Fruit fly (Drosophila melanogaster) whole organism, embryonic: Measurements from ENCODE around the gene wls.

Experiments
- Atf-2 ChIP-seq: fragments of 200-800 bp; sonication (Bioruptor generic); optimal IDR thresholded peaks from 2 replicates; lab custom pipeline; 2016; ENCODE audit warnings: missing biosample characterization, missing genetic modification characterization
- B-H2 ChIP-seq: fragments of 200-800 bp; sonication (Bioruptor generic); optimal IDR thresholded peaks from 2 replicates; lab custom pipeline; 2018; ENCODE audit warnings: missing biosample characterization, mild to moderate bottlenecking, missing genetic modification characterization
- CG10431 ChIP-seq: fragments of 200-800 bp; sonication (Bioruptor generic); optimal IDR thresholded peaks from 3 replicates; lab custom pipeline; 2018; ENCODE audit warnings: missing biosample characterization, mild to moderate bottlenecking, missing genetic modification characterization
- CG10543 ChIP-seq: fragments of 200-800 bp; sonication (Bioruptor generic); optimal IDR thresholded peaks from 3 replicates; lab custom pipeline; 2017; ENCODE audit warnings: missing biosample characterization, mild to moderate bottlenecking, missing genetic modification characterization, moderate library complexity
- CG11398 ChIP-seq: fragments of 200-800 bp; sonication (Bioruptor generic); optimal IDR thresholded peaks from 2 replicates; lab custom pipeline; 2016; ENCODE audit warnings: missing biosample characterization, missing genetic modification characterization
- CG11504 ChIP-seq: fragments of 200-800 bp; sonication (Bioruptor generic); optimal IDR thresholded peaks from 3 replicates; lab custom pipeline; 2019; ENCODE audit warnings: missing biosample characterization, mild to moderate bottlenecking, missing genetic modification characterization, moderate library complexity
- CG12071 ChIP-seq: fragments of 200-800 bp; sonication (Bioruptor generic); optimal IDR thresholded peaks from 3 replicates; lab custom pipeline; 2018; ENCODE audit warnings: missing biosample characterization, mild to moderate bottlenecking, missing genetic modification characterization
- CG13123 ChIP-seq: fragments of 200-800 bp; sonication (Bioruptor generic); optimal IDR thresholded peaks from 2 replicates; lab custom pipeline; 2016; ENCODE audit warnings: missing biosample characterization, missing genetic modification characterization
- CG13894 ChIP-seq: fragments of 200-800 bp; sonication (Bioruptor generic); optimal IDR thresholded peaks from 3 replicates; lab custom pipeline; 2018; ENCODE audit warnings: missing biosample characterization, mild to moderate bottlenecking, missing genetic modification characterization, moderate library complexity
- CG14965 ChIP-seq: fragments of 200-800 bp; sonication (Bioruptor generic); optimal IDR thresholded peaks from 2 replicates; lab custom pipeline; 2016; ENCODE audit warnings: missing biosample characterization, missing genetic modification characterization, borderline replicate concordance
- CG1529 ChIP-seq: fragments of 200-800 bp; sonication (Bioruptor generic); optimal IDR thresholded peaks from 3 replicates; lab custom pipeline; 2018; ENCODE audit warnings: missing biosample characterization, missing genetic modification characterization
- CG17328 ChIP-seq: fragments of 200-800 bp; sonication (Bioruptor generic); IDR thresholded peaks from 2 replicates; pipeline ENCODE4 v1.3.6; 2022; ENCODE audit warnings: missing biosample characterization, missing genetic modification characterization
- CG17612 ChIP-seq: fragments of 200-800 bp; sonication (Bioruptor generic); IDR thresholded peaks from 2 replicates; pipeline ENCODE4 v1.3.6; 2022; ENCODE audit warnings: missing biosample characterization, missing genetic modification characterization
- CG17802 ChIP-seq: fragments of 200-800 bp; sonication (Bioruptor generic); optimal IDR thresholded peaks from 2 replicates; lab custom pipeline; 2018; ENCODE audit warnings: missing biosample characterization, mild to moderate bottlenecking, missing genetic modification characterization, moderate library complexity
- CG17912 ChIP-seq: fragments of 200-800 bp; sonication (Bioruptor generic); optimal IDR thresholded peaks from 2 replicates; lab custom pipeline; 2018; ENCODE audit warnings: missing biosample characterization, mild to moderate bottlenecking, missing genetic modification characterization
- CG18011 ChIP-seq: fragments of 200-800 bp; sonication (Bioruptor generic); optimal IDR thresholded peaks from 2 replicates; lab custom pipeline; 2017; ENCODE audit warnings: missing biosample characterization, missing genetic modification characterization, mild to moderate bottlenecking, moderate library complexity, missing genotype
- CG2889 ChIP-seq: fragments of 200-800 bp; sonication (Bioruptor generic); IDR thresholded peaks from 3 replicates; pipeline ENCODE4 v1.3.6; 2022; ENCODE audit warnings: missing biosample characterization, missing genetic modification characterization
- CG30403 ChIP-seq: fragments of 200-800 bp; sonication (Bioruptor generic); optimal IDR thresholded peaks from 3 replicates; lab custom pipeline; 2016; ENCODE audit warnings: missing biosample characterization, missing genetic modification characterization
- CG32532 ChIP-seq: fragments of 200-800 bp; sonication (Bioruptor generic); IDR thresholded peaks from 2 replicates; pipeline ENCODE4 v1.3.6; 2022; ENCODE audit warnings: missing biosample characterization, missing genetic modification characterization
- CG34224 ChIP-seq: fragments of 200-800 bp; sonication (Bioruptor generic); IDR thresholded peaks from 3 replicates; pipeline ENCODE4 v1.3.6; 2022; ENCODE audit warnings: missing biosample characterization, missing genetic modification characterization; ENCODE audit not compliant: partially characterized antibody
- CG43689 ChIP-seq: fragments of 200-800 bp; sonication (Bioruptor generic); IDR thresholded peaks from 2 replicates; pipeline ENCODE4 v1.3.6; 2022; ENCODE audit warnings: missing biosample characterization, missing genetic modification characterization
- CG7372 ChIP-seq: fragments of 200-800 bp; sonication (Bioruptor generic); IDR thresholded peaks from 2 replicates; pipeline ENCODE4 v1.3.6; 2022; ENCODE audit warnings: missing biosample characterization, missing genetic modification characterization
- CG7786 ChIP-seq: fragments of 200-800 bp; sonication (Bioruptor generic); optimal IDR thresholded peaks from 2 replicates; lab custom pipeline; 2016; ENCODE audit warnings: missing biosample characterization, missing genetic modification characterization
- CG8765 ChIP-seq: fragments of 200-800 bp; sonication (Bioruptor generic); IDR thresholded peaks from 2 replicates; pipeline ENCODE4 v1.3.6; 2022; ENCODE audit warnings: missing biosample characterization, missing genetic modification characterization
- D19B ChIP-seq: fragments of 200-800 bp; sonication (Bioruptor generic); optimal IDR thresholded peaks from 2 replicates; lab custom pipeline; 2017; ENCODE audit warnings: missing biosample characterization, mild to moderate bottlenecking, missing genetic modification characterization
- Dll ChIP-seq: fragments of 200-800 bp; sonication (Bioruptor generic); IDR thresholded peaks from 4 replicates; pipeline ENCODE4 v1.3.6; 2022; ENCODE audit warnings: missing biosample characterization, missing genetic modification characterization; ENCODE audit not compliant: partially characterized antibody
- Dp ChIP-seq: fragments of 200-800 bp; sonication (Bioruptor generic); optimal IDR thresholded peaks from 2 replicates; lab custom pipeline; 2018; ENCODE audit warnings: missing biosample characterization, mild to moderate bottlenecking, missing genetic modification characterization, moderate library complexity
- E2f2 ChIP-seq: fragments of 200-800 bp; sonication (Bioruptor generic); IDR thresholded peaks from 2 replicates; pipeline ENCODE4 v1.3.6; 2022; ENCODE audit warnings: missing biosample characterization, missing genetic modification characterization
- HmgD ChIP-seq: fragments of 200-800 bp; sonication (Bioruptor generic); optimal IDR thresholded peaks from 3 replicates; lab custom pipeline; 2016; ENCODE audit warnings: missing biosample characterization, missing genetic modification characterization
- Hr51 ChIP-seq, 2 experiments: fragments of 200-800 bp; sonication (Bioruptor generic); optimal IDR thresholded peaks; 2 replicates in 1 of 2; 3 replicates in 1 of 2; lab custom pipeline; 2016 to 2018; ENCODE audit warnings: missing biosample characterization in 2 of 2, missing genetic modification characterization in 2 of 2, mild to moderate bottlenecking in 1 of 2, moderate library complexity in 1 of 2
- Hsf ChIP-seq: fragments of 200-800 bp; sonication (Bioruptor generic); optimal IDR thresholded peaks from 3 replicates; lab custom pipeline; 2016; ENCODE audit warnings: missing biosample characterization, missing genetic modification characterization
- NFAT ChIP-seq: fragments of 200-800 bp; sonication (Bioruptor generic); IDR thresholded peaks from 2 replicates; pipeline ENCODE4 v1.3.6; 2022; ENCODE audit warnings: missing biosample characterization, missing genetic modification characterization
- Oaz ChIP-seq: fragments of 200-800 bp; sonication (Bioruptor generic); IDR thresholded peaks from 2 replicates; pipeline ENCODE4 v1.3.6; 2022; ENCODE audit warnings: missing biosample characterization, missing genetic modification characterization
- Optix ChIP-seq: fragments of 200-800 bp; sonication (Bioruptor generic); IDR thresholded peaks from 3 replicates; pipeline ENCODE4 v1.3.6; 2022; ENCODE audit warnings: missing biosample characterization, missing genetic modification characterization
- ab ChIP-seq: fragments of 200-800 bp; sonication (Bioruptor generic); optimal IDR thresholded peaks from 2 replicates; lab custom pipeline; 2016; ENCODE audit warnings: missing biosample characterization, missing genetic modification characterization
- az2 ChIP-seq: fragments of 200-800 bp; sonication (Bioruptor generic); optimal IDR thresholded peaks from 3 replicates; lab custom pipeline; 2016; ENCODE audit warnings: missing biosample characterization, missing genetic modification characterization
- bcd ChIP-seq: fragments of 200-800 bp; sonication (Bioruptor generic); optimal IDR thresholded peaks from 2 replicates; lab custom pipeline; 2017; ENCODE audit warnings: missing biosample characterization, mild to moderate bottlenecking, missing genetic modification characterization
- bigmax ChIP-seq: fragments of 200-800 bp; sonication (Bioruptor generic); optimal IDR thresholded peaks from 2 replicates; lab custom pipeline; 2018; ENCODE audit warnings: missing biosample characterization, mild to moderate bottlenecking, missing genetic modification characterization
- chn ChIP-seq: fragments of 200-800 bp; sonication (Bioruptor generic); optimal IDR thresholded peaks from 2 replicates; lab custom pipeline; 2016; ENCODE audit warnings: missing biosample characterization, missing genetic modification characterization
- croc ChIP-seq: fragments of 200-800 bp; sonication (Bioruptor generic); conservative IDR thresholded peaks from 3 replicates; pipeline ENCODE4 v1.3.6; 2022; ENCODE audit warnings: missing biosample characterization, missing genetic modification characterization
- crol ChIP-seq: fragments of 200-800 bp; sonication (Bioruptor generic); IDR thresholded peaks from 2 replicates; pipeline ENCODE4 v1.3.6; 2022; ENCODE audit warnings: missing biosample characterization, missing genetic modification characterization
- dmrt11E ChIP-seq: fragments of 200-800 bp; sonication (Bioruptor generic); optimal IDR thresholded peaks from 3 replicates; lab custom pipeline; 2018; ENCODE audit warnings: missing biosample characterization, mild to moderate bottlenecking, missing genetic modification characterization, moderate library complexity
- dpn ChIP-seq, 2 experiments: fragments of 200-800 bp; sonication (Bioruptor generic); optimal IDR thresholded peaks; 3 replicates each; lab custom pipeline; 2016; ENCODE audit warnings: missing biosample characterization in 2 of 2, missing genetic modification characterization in 2 of 2
- fd102C ChIP-seq: fragments of 200-800 bp; sonication (Bioruptor generic); optimal IDR thresholded peaks from 2 replicates; lab custom pipeline; 2018; ENCODE audit warnings: missing biosample characterization, mild to moderate bottlenecking, missing genetic modification characterization, moderate library complexity
- fd64A ChIP-seq: fragments of 200-800 bp; sonication (Bioruptor generic); optimal IDR thresholded peaks from 3 replicates; lab custom pipeline; 2018; ENCODE audit warnings: missing biosample characterization, mild to moderate bottlenecking, missing genetic modification characterization
- fd96Cb ChIP-seq: fragments of 200-800 bp; sonication (Bioruptor generic); optimal IDR thresholded peaks from 2 replicates; lab custom pipeline; 2018; ENCODE audit warnings: missing biosample characterization, mild to moderate bottlenecking, missing genetic modification characterization, moderate library complexity
- ftz-f1 ChIP-seq: fragments of 200-800 bp; sonication (Bioruptor generic); optimal IDR thresholded peaks from 2 replicates; lab custom pipeline; 2016; ENCODE audit warnings: missing biosample characterization, missing genetic modification characterization
- gro ChIP-seq: fragments of 200-800 bp; sonication (Bioruptor generic); optimal IDR thresholded peaks from 2 replicates; lab custom pipeline; 2016; ENCODE audit warnings: missing biosample characterization, missing genetic modification characterization
- prd ChIP-seq, 3 experiments: fragments of >200 bp in 2 of 3; fragments of 200-800 bp in 1 of 3; sonication (Bioruptor generic) in 1 of 3; optimal IDR thresholded peaks in 2 of 3; IDR thresholded peaks in 1 of 3; 2 replicates in 2 of 3; 3 replicates in 1 of 3; pipeline versions ENCODE4 v1.3.6 to Lab custom; 2017 to 2022; ENCODE audit warnings: missing biosample characterization in 1 of 3, missing genetic modification characterization in 1 of 3
- repo ChIP-seq: fragments of 200-800 bp; sonication (Bioruptor generic); optimal IDR thresholded peaks from 2 replicates; lab custom pipeline; 2016; ENCODE audit warnings: missing biosample characterization, missing genetic modification characterization
- usp ChIP-seq: fragments of >200 bp; optimal IDR thresholded peaks from 2 replicates; lab custom pipeline; 2017; ENCODE audit warnings: missing biosample characterization, missing genetic modification characterization

The wls gene

dm6 chr3L:11210517-11210916 is 41.1 kb upstream of the wls start, which contains the start of the genes Ube3a and CG7600 (continued):
- TF ChIP-seq HmgD (GFP tag; lab: Kevin White, UChicago) = peak; percentile 88
- TF ChIP-seq CG2889 = no peak
- peak; percentile 53 for TF ChIP-seq CG10543 (GFP tag; lab: Kevin White, UChicago)
- peak; percentile 67 for TF ChIP-seq E2f2 (GFP tag; lab: Robert Waterston, UW)
- TF ChIP-seq CG43689 (GFP tag; lab: Robert Waterston, UW) = no peak
- peak; percentile 78 for TF ChIP-seq CG13894
- peak; percentile 5 to 33 for TF ChIP-seq Hr51 (GFP tag; optimal IDR thresholded peaks at IDR 0.05; lab: Kevin White, UChicago)
- TF ChIP-seq ab (GFP tag; lab: Kevin White, UChicago) = no peak
- TF ChIP-seq CG13123 (GFP tag; lab: Kevin White, UChicago) = no peak
- TF ChIP-seq CG17328 (GFP tag; lab: Robert Waterston, UW) = no peak
- TF ChIP-seq ftz-f1 (GFP tag; lab: Kevin White, UChicago) = peak; percentile 33
- TF ChIP-seq prd (optimal IDR thresholded peaks at IDR 0.05; lab: Kevin White, UChicago) = no peak
- peak; percentile 37; the same call in 2 of the 3 replicates for TF ChIP-seq prd (GFP tag; IDR thresholded peaks at IDR 0.05; lab: Robert Waterston, UW)
- no peak for TF ChIP-seq CG17612
- no peak for TF ChIP-seq CG18011 (GFP tag; lab: Kevin White, UChicago)
- peak; percentile 63 for TF ChIP-seq gro (GFP tag; lab: Kevin White, UChicago)
- no peak for TF ChIP-seq fd102C (GFP tag; lab: Kevin White, UChicago)
- TF ChIP-seq CG17802 (tag; lab: Kevin White, UChicago) = no peak
- no peak for TF ChIP-seq CG10431 (GFP tag; lab: Kevin White, UChicago)
- no peak for TF ChIP-seq CG14965 (GFP tag; lab: Kevin White, UChicago)
- no peak for TF ChIP-seq CG11398 (GFP tag; lab: Kevin White, UChicago)
- peak; percentile 43 to 56 for TF ChIP-seq dpn (GFP tag; optimal IDR thresholded peaks at IDR 0.05; lab: Kevin White, UChicago)
- peak; percentile 31; the same call in 1 of the 2 replicates for TF ChIP-seq NFAT (GFP tag; lab: Robert Waterston, UW)
- peak; percentile 63 for TF ChIP-seq CG7786
- TF ChIP-seq dmrt11E (tag; lab: Kevin White, UChicago) = peak; percentile 11
- TF ChIP-seq fd64A = no peak
- peak; percentile 65 for TF ChIP-seq CG17912 (GFP tag; lab: Kevin White, UChicago)
- TF ChIP-seq D19B (GFP tag; lab: Kevin White, UChicago) = no peak
- TF ChIP-seq CG30403 (GFP tag; lab: Kevin White, UChicago) = peak; percentile 31
- no peak for TF ChIP-seq fd96Cb
- TF ChIP-seq bigmax (GFP tag; lab: Kevin White, UChicago) = no peak
- peak; percentile 19 for TF ChIP-seq Atf-2 (GFP tag; lab: Kevin White, UChicago)
- peak; percentile 90 for TF ChIP-seq B-H2 (GFP tag; lab: Kevin White, UChicago)
- TF ChIP-seq Dll (GFP tag; lab: Robert Waterston, UW) = peak; percentile 98
- no peak for TF ChIP-seq usp (GFP tag; lab: Kevin White, UChicago)
- peak; percentile 44 for TF ChIP-seq CG11504
- TF ChIP-seq croc (GFP tag; lab: Robert Waterston, UW) = no peak
- no peak for TF ChIP-seq CG8765 (GFP tag; lab: Robert Waterston, UW)
- TF ChIP-seq Dp (GFP tag; lab: Kevin White, UChicago) = peak; percentile 68
- TF ChIP-seq Optix (GFP tag; lab: Robert Waterston, UW) = no peak
- TF ChIP-seq Hsf = peak; percentile 53
- TF ChIP-seq CG1529 = no peak
- TF ChIP-seq CG32532 (GFP tag; lab: Robert Waterston, UW) = no peak
- TF ChIP-seq crol (GFP tag; lab: Robert Waterston, UW) = no peak
- no peak for TF ChIP-seq CG7372 (GFP tag; lab: Robert Waterston, UW)
- no peak for TF ChIP-seq az2 (GFP tag; lab: Kevin White, UChicago)
- peak; percentile 40 for TF ChIP-seq bcd
- peak; percentile 100 for TF ChIP-seq CG34224 (GFP tag; lab: Robert Waterston, UW)
- TF ChIP-seq Oaz (GFP tag; lab: Robert Waterston, UW) = no peak
- no peak for TF ChIP-seq chn (GFP tag; lab: Kevin White, UChicago)
- TF ChIP-seq CG12071 (GFP tag; lab: Kevin White, UChicago) = peak; percentile 7
- no peak for TF ChIP-seq repo (GFP tag; lab: Kevin White, UChicago)
